Fruit fly (Drosophila melanogaster): ENCODE measurements around the gene Septin2.

The Septin2 gene

DNA sequence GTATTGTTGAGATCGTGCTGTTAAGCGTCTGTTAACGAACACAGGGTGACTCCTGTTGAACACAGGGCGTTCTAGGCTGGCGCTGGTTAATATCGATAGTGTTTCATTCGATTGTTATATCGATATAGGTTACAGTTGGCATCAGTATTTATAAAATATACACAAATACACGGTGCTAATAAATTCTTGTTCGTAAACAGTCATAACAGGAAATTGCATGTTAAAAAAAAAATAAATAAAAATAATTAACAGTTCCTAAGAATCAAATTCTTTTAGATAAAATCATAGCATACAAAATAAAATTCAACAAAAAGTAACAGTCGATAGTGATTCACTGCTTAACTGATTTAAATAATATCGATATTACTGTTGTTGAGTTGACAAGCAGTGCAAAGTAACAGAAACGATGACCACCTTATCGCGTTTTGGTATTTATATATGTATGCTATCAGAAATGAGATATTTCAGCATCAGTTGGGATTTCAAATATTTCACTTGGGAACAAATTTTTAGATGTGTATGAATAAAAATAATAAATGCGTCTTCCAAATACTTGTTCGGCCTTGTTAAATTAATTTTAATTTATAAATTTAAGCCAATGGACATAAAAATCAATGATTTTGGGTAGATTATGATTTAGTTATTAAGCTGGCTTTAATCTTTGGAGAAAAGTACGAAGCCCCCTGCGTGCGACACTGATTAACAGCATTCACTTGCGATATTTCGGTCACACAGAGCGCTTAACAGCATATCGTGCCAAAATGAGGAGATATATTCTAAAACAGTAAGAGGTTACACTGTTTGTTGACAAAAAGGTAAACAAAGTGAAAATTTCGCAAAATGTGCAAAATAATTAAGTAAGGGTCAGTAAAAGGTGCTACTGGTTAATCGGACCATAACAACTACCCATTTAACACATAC is 46.8 kb upstream of the Septin2 start, which contains the start of the genes Pi3K92E and Lrrk (continued):
- TF ChIP-seq CG15696 (tag; optimal IDR thresholded peaks at IDR 0.05) = peak; percentile 25
- no peak for TF ChIP-seq br (optimal IDR thresholded peaks at IDR 0.05)
- no peak for TF ChIP-seq esg (GFP tag; conservative IDR thresholded peaks at IDR 0.05)
- TF ChIP-seq CG2129 (GFP tag; IDR thresholded peaks at IDR 0.05; ENCODE audit: partially characterized antibody) = peak; percentile 67
- TF ChIP-seq croc (GFP tag; conservative IDR thresholded peaks at IDR 0.05) = no peak
- TF ChIP-seq Opbp (GFP tag; IDR thresholded peaks at IDR 0.05; ENCODE audit: partially characterized antibody) = peak; percentile 86
- TF ChIP-seq shn (GFP tag; optimal IDR thresholded peaks at IDR 0.05) = no peak
- TF ChIP-seq CG32772 (GFP tag; IDR thresholded peaks at IDR 0.05) = no peak
- TF ChIP-seq crp (GFP tag; optimal IDR thresholded peaks at IDR 0.05) = no peak
- TF ChIP-seq NFAT (GFP tag; IDR thresholded peaks at IDR 0.05) = peak; percentile 40; the same call in 1 of the 2 replicates
- no peak for TF ChIP-seq CG7928 (GFP tag; optimal IDR thresholded peaks at IDR 0.05)
- no peak for TF ChIP-seq CG11398 (GFP tag; optimal IDR thresholded peaks at IDR 0.05)
- peak; percentile 17; the same call in 1 of the 2 replicates for TF ChIP-seq CG1024 (GFP tag; IDR thresholded peaks at IDR 0.05)
- TF ChIP-seq CG3163 (GFP tag; optimal IDR thresholded peaks at IDR 0.05) = no peak
- no peak for TF ChIP-seq lbe (GFP tag; optimal IDR thresholded peaks at IDR 0.05)
- TF ChIP-seq CG10366 (GFP tag; IDR thresholded peaks at IDR 0.05) = no peak
- no peak for TF ChIP-seq Lim3 (GFP tag; IDR thresholded peaks at IDR 0.05)
- no peak for TF ChIP-seq Blimp-1 (GFP tag; optimal IDR thresholded peaks at IDR 0.05)
- no peak for TF ChIP-seq prd (optimal IDR thresholded peaks at IDR 0.05)
- peak; percentile 35; the same call in 1 of the 3 replicates for TF ChIP-seq prd (GFP tag; IDR thresholded peaks at IDR 0.05)
- peak; percentile 57; the same call in 1 of the 2 replicates for TF ChIP-seq ato (GFP tag; IDR thresholded peaks at IDR 0.05; ENCODE audit: partially characterized antibody)
- no peak for TF ChIP-seq nom (GFP tag; optimal IDR thresholded peaks at IDR 0.05)
- TF ChIP-seq CG13424 (tag; optimal IDR thresholded peaks at IDR 0.05) = no peak
- no peak for TF ChIP-seq CTCF (GFP tag; optimal IDR thresholded peaks at IDR 0.05)
- no peak for TF ChIP-seq CG10959 (GFP tag; IDR thresholded peaks at IDR 0.05)
- peak; percentile 4 for TF ChIP-seq stwl (tag; optimal IDR thresholded peaks at IDR 0.05)
- TF ChIP-seq CG1529 (GFP tag; optimal IDR thresholded peaks at IDR 0.05) = no peak
- TF ChIP-seq CG8478 (optimal IDR thresholded peaks at IDR 0.05) = no peak
- TF ChIP-seq Atf6 (GFP tag; IDR thresholded peaks at IDR 0.05) = no peak
- TF ChIP-seq cg (GFP tag; optimal IDR thresholded peaks at IDR 0.05) = no peak
- no peak for TF ChIP-seq Doc2 (GFP tag; IDR thresholded peaks at IDR 0.05)
- peak; percentile 84 for TF ChIP-seq BEAF-32 (GFP tag; optimal IDR thresholded peaks at IDR 0.05)
- TF ChIP-seq CG32767 (GFP tag; IDR thresholded peaks at IDR 0.05) = no peak
- no peak for TF ChIP-seq pan (optimal IDR thresholded peaks at IDR 0.05)
- peak in 1 of 2 experiments; percentile 8 for TF ChIP-seq pan (GFP tag; optimal IDR thresholded peaks at IDR 0.05 in 1 of 2, IDR thresholded peaks at IDR 0.05 in 1 of 2)
- peak; percentile 53 for TF ChIP-seq CG2116 (GFP tag; optimal IDR thresholded peaks at IDR 0.05)
- no peak for TF ChIP-seq CG8924 (tag; optimal IDR thresholded peaks at IDR 0.05)
- no peak for TF ChIP-seq CG12391 (tag; optimal IDR thresholded peaks at IDR 0.05)
- no peak for TF ChIP-seq maf-S (GFP tag; optimal IDR thresholded peaks at IDR 0.05)
- no peak for TF ChIP-seq CG14667 (GFP tag; IDR thresholded peaks at IDR 0.05)
- TF ChIP-seq CG9817 (tag; optimal IDR thresholded peaks at IDR 0.05) = peak; percentile 29
- no peak for TF ChIP-seq crc (GFP tag; optimal IDR thresholded peaks at IDR 0.05)
- TF ChIP-seq CG6175 (GFP tag; IDR thresholded peaks at IDR 0.05) = no peak
- peak; percentile 83 for TF ChIP-seq inv (GFP tag; IDR thresholded peaks at IDR 0.05; ENCODE audit: partially characterized antibody)
- TF ChIP-seq CG10543 (GFP tag; optimal IDR thresholded peaks at IDR 0.05) = no peak
- no peak for TF ChIP-seq Sox100B (GFP tag; optimal IDR thresholded peaks at IDR 0.05)
- no peak for TF ChIP-seq cato (GFP tag; optimal IDR thresholded peaks at IDR 0.05; ENCODE audit: borderline replicate concordance)
- no peak for TF ChIP-seq B-H1 (GFP tag; IDR thresholded peaks at IDR 0.05)
- no peak for TF ChIP-seq CG17385 (GFP tag; optimal IDR thresholded peaks at IDR 0.05)
- TF ChIP-seq CG15514 (GFP tag; optimal IDR thresholded peaks at IDR 0.05) = peak; percentile 14
